Fruit fly (Drosophila melanogaster) whole organism, embryonic: ENCODE results near the gene CG33235.

Source experiments
- Asciz ChIP-seq: fragments of 200-800 bp; sonication (Bioruptor generic); optimal IDR thresholded peaks from 2 replicates; lab custom pipeline; 2017; ENCODE audit warnings: missing biosample characterization, mild to moderate bottlenecking, missing genetic modification characterization, missing genetic modification reagents
- Blimp-1 ChIP-seq: fragments of 200-800 bp; sonication (Bioruptor generic); optimal IDR thresholded peaks from 3 replicates; lab custom pipeline; 2018; ENCODE audit warnings: missing biosample characterization, missing genetic modification characterization, mild to moderate bottlenecking, moderate library complexity, missing genetic modification reagents
- CG1024 ChIP-seq: fragments of 200-800 bp; sonication (Bioruptor generic); IDR thresholded peaks from 2 replicates; pipeline ENCODE4 v1.3.6; 2022; ENCODE audit warnings: missing biosample characterization, missing genetic modification characterization
- CG1233 ChIP-seq: fragments of 200-800 bp; sonication (Bioruptor generic); optimal IDR thresholded peaks from 4 replicates; lab custom pipeline; 2018; ENCODE audit warnings: missing biosample characterization, mild to moderate bottlenecking, missing genetic modification characterization
- CG12659 ChIP-seq: fragments of 200-800 bp; sonication (Bioruptor generic); optimal IDR thresholded peaks from 3 replicates; lab custom pipeline; 2017; ENCODE audit warnings: mild to moderate bottlenecking, missing biosample characterization, missing genetic modification reagents, missing genetic modification characterization
- CG13296 ChIP-seq: fragments of 200-800 bp; sonication (Bioruptor generic); optimal IDR thresholded peaks from 3 replicates; lab custom pipeline; 2018; ENCODE audit warnings: missing biosample characterization, mild to moderate bottlenecking, missing genetic modification characterization
- CG13894 ChIP-seq: fragments of 200-800 bp; sonication (Bioruptor generic); optimal IDR thresholded peaks from 3 replicates; lab custom pipeline; 2018; ENCODE audit warnings: missing biosample characterization, mild to moderate bottlenecking, missing genetic modification characterization, moderate library complexity
- CG14710 ChIP-seq: fragments of 200-800 bp; sonication (Bioruptor generic); optimal IDR thresholded peaks from 3 replicates; lab custom pipeline; 2019; ENCODE audit warnings: missing biosample characterization, mild to moderate bottlenecking, missing genetic modification characterization, moderate library complexity
- CG1832 ChIP-seq: fragments of 200-800 bp; sonication (Bioruptor generic); optimal IDR thresholded peaks from 2 replicates; lab custom pipeline; 2017; ENCODE audit warnings: missing biosample characterization, mild to moderate bottlenecking, missing genetic modification characterization, inconsistent platforms
- CG18599 ChIP-seq: fragments of 200-800 bp; sonication (Bioruptor generic); optimal IDR thresholded peaks from 3 replicates; lab custom pipeline; 2017; ENCODE audit warnings: missing biosample characterization, missing genetic modification characterization, mild to moderate bottlenecking, moderate library complexity, missing genetic modification reagents
- CG18619 ChIP-seq: fragments of 200-800 bp; sonication (Bioruptor generic); optimal IDR thresholded peaks from 3 replicates; lab custom pipeline; 2017; ENCODE audit warnings: missing biosample characterization, mild to moderate bottlenecking, missing genetic modification characterization
- CG2678 ChIP-seq: fragments of 200-800 bp; sonication (Bioruptor generic); optimal IDR thresholded peaks from 3 replicates; lab custom pipeline; 2019; ENCODE audit warnings: missing biosample characterization, mild to moderate bottlenecking, missing genetic modification characterization, moderate library complexity
- CG4424 ChIP-seq: fragments of 200-800 bp; sonication (Bioruptor generic); optimal IDR thresholded peaks from 3 replicates; lab custom pipeline; 2016; ENCODE audit warnings: missing biosample characterization, missing genetic modification characterization
- CG8359 ChIP-seq: fragments of 200-800 bp; sonication (Bioruptor generic); optimal IDR thresholded peaks from 2 replicates; lab custom pipeline; 2017; ENCODE audit warnings: missing biosample characterization, mild to moderate bottlenecking, missing genetic modification characterization, borderline replicate concordance
- Elba2 ChIP-seq: fragments of 200-800 bp; sonication (Bioruptor generic); optimal IDR thresholded peaks from 3 replicates; lab custom pipeline; 2016; ENCODE audit warnings: missing biosample characterization, missing genetic modification characterization
- Fer1 ChIP-seq: fragments of 200-800 bp; sonication (Bioruptor generic); optimal IDR thresholded peaks from 2 replicates; lab custom pipeline; 2017; ENCODE audit warnings: missing biosample characterization, mild to moderate bottlenecking, missing genetic modification characterization
- Hey ChIP-seq: fragments of 200-800 bp; sonication (Bioruptor generic); optimal IDR thresholded peaks from 3 replicates; lab custom pipeline; 2018; ENCODE audit warnings: missing biosample characterization, mild to moderate bottlenecking, missing genetic modification characterization
- HmgD ChIP-seq: fragments of 200-800 bp; sonication (Bioruptor generic); optimal IDR thresholded peaks from 3 replicates; lab custom pipeline; 2016; ENCODE audit warnings: missing biosample characterization, missing genetic modification characterization
- Hmr ChIP-seq: fragments of 200-800 bp; sonication (Bioruptor generic); optimal IDR thresholded peaks from 3 replicates; lab custom pipeline; 2017; ENCODE audit warnings: mild to moderate bottlenecking, missing biosample characterization, missing genetic modification reagents, missing genetic modification characterization
- Hr39 ChIP-seq: fragments of >200 bp; optimal IDR thresholded peaks from 2 replicates; lab custom pipeline; 2017
- Hr78 ChIP-seq, 2 experiments: fragments of 200-800 bp in 1 of 2; fragments of >200 bp in 1 of 2; sonication (Bioruptor generic) in 1 of 2; optimal IDR thresholded peaks; 2 replicates each; lab custom pipeline; 2017 to 2019; ENCODE audit warnings: missing biosample characterization in 2 of 2, missing genetic modification characterization in 2 of 2, mild to moderate bottlenecking in 1 of 2, moderate library complexity in 1 of 2
- Med ChIP-seq: fragments of 200-800 bp; sonication (Bioruptor generic); peaks from one replicate; lab custom pipeline; 2016; ENCODE audit warnings: missing biosample characterization, missing genetic modification characterization, mild to moderate bottlenecking, inconsistent platforms, moderate library complexity
- Nf-YC ChIP-seq: fragments of 200-800 bp; optimal IDR thresholded peaks from 3 replicates; lab custom pipeline; 2019; ENCODE audit warnings: missing biosample characterization, mild to moderate bottlenecking, missing genetic modification characterization, moderate library complexity
- Optix ChIP-seq: fragments of 200-800 bp; sonication (Bioruptor generic); IDR thresholded peaks from 3 replicates; pipeline ENCODE4 v1.3.6; 2022; ENCODE audit warnings: missing biosample characterization, missing genetic modification characterization
- PHDP ChIP-seq: fragments of 200-800 bp; sonication (Bioruptor generic); optimal IDR thresholded peaks from 3 replicates; lab custom pipeline; 2018; ENCODE audit warnings: missing biosample characterization, mild to moderate bottlenecking, missing genetic modification characterization, moderate library complexity
- Ptx1 ChIP-seq: fragments of 200-800 bp; sonication (Bioruptor generic); IDR thresholded peaks from 2 replicates; pipeline ENCODE4 v1.3.6; 2022; ENCODE audit warnings: missing biosample characterization, missing genetic modification characterization
- Scr ChIP-seq: fragments of 200-800 bp; sonication (Bioruptor generic); IDR thresholded peaks from 2 replicates; pipeline ENCODE4 v1.3.6; 2022; ENCODE audit warnings: missing biosample characterization, missing genetic modification characterization; ENCODE audit not compliant: partially characterized antibody
- Sry-β ChIP-seq: fragments of 200-800 bp; sonication (Bioruptor generic); optimal IDR thresholded peaks from 2 replicates; lab custom pipeline; 2018; ENCODE audit warnings: missing biosample characterization, mild to moderate bottlenecking, missing genetic modification characterization, moderate library complexity
- btn ChIP-seq: fragments of 200-800 bp; sonication (Bioruptor generic); optimal IDR thresholded peaks from 2 replicates; lab custom pipeline; 2016; ENCODE audit warnings: missing biosample characterization, missing genetic modification characterization
- cas ChIP-seq: fragments of 200-800 bp; sonication (Bioruptor generic); IDR thresholded peaks from 2 replicates; pipeline ENCODE4 v1.3.6; 2022; ENCODE audit warnings: missing biosample characterization, missing genetic modification characterization
- cg ChIP-seq: fragments of 200-800 bp; sonication (Bioruptor generic); optimal IDR thresholded peaks from 3 replicates; lab custom pipeline; 2019; ENCODE audit warnings: missing biosample characterization, mild to moderate bottlenecking, missing genetic modification characterization, moderate library complexity
- chinmo ChIP-seq: fragments of 200-800 bp; sonication (Bioruptor generic); IDR thresholded peaks from 4 replicates; pipeline ENCODE4 v1.3.6; 2022; ENCODE audit warnings: missing biosample characterization, missing genetic modification characterization; ENCODE audit not compliant: partially characterized antibody
- danr ChIP-seq: fragments of 200-800 bp; sonication (Bioruptor generic); IDR thresholded peaks from 2 replicates; pipeline ENCODE4 v1.3.6; 2022; ENCODE audit warnings: missing biosample characterization, missing genetic modification characterization
- fd102C ChIP-seq: fragments of 200-800 bp; sonication (Bioruptor generic); optimal IDR thresholded peaks from 2 replicates; lab custom pipeline; 2018; ENCODE audit warnings: missing biosample characterization, mild to moderate bottlenecking, missing genetic modification characterization, moderate library complexity
- lab ChIP-seq: fragments of 200-800 bp; sonication (Bioruptor generic); optimal IDR thresholded peaks from 3 replicates; lab custom pipeline; 2017; ENCODE audit warnings: missing biosample characterization, missing genetic modification characterization, mild to moderate bottlenecking, moderate library complexity, missing genetic modification reagents
- pho ChIP-seq: fragments of 200-800 bp; sonication (Bioruptor generic); optimal IDR thresholded peaks from 2 replicates; lab custom pipeline; 2016; ENCODE audit warnings: missing biosample characterization, missing genetic modification characterization
- run ChIP-seq: fragments of 200-800 bp; sonication (Bioruptor generic); optimal IDR thresholded peaks from 3 replicates; lab custom pipeline; 2018; ENCODE audit warnings: missing biosample characterization, mild to moderate bottlenecking, missing genetic modification characterization
- sd ChIP-seq: fragments of 200-800 bp; sonication (Bioruptor generic); optimal IDR thresholded peaks from 3 replicates; lab custom pipeline; 2018; ENCODE audit warnings: missing biosample characterization, mild to moderate bottlenecking, missing genetic modification characterization, moderate library complexity
- toy ChIP-seq: fragments of 200-800 bp; sonication (Bioruptor generic); IDR thresholded peaks from 2 replicates; pipeline ENCODE4 v1.3.6; 2022; ENCODE audit warnings: missing biosample characterization, missing genetic modification characterization
- zen2 ChIP-seq: fragments of 200-800 bp; sonication (Bioruptor generic); IDR thresholded peaks from 3 replicates; pipeline ENCODE4 v1.3.6; 2022; ENCODE audit warnings: missing biosample characterization, missing genetic modification characterization; ENCODE audit not compliant: partially characterized antibody

The CG33235 gene

dm6 chrX:11511299-11511698 is 19.9 kb upstream of the CG33235 start:
- TF ChIP-seq danr = no peak
- peak; percentile 96 for TF ChIP-seq CG8359 (GFP tag; lab: Kevin White, UChicago)
- TF ChIP-seq Hr78 (GFP tag; optimal IDR thresholded peaks at IDR 0.05; lab: Kevin White, UChicago) = no peak
- peak; percentile 7 for TF ChIP-seq Blimp-1 (GFP tag; lab: Kevin White, UChicago)

dm6 chrX:11510120-11510771 is 18.9 kb upstream of the CG33235 start:
- TF ChIP-seq CG1832 (no peak), CG1233 (GFP tag; lab: Kevin White, UChicago) (no peak), Hr39 (lab: Kevin White, UChicago) (no peak), CG2678 (tag; lab: Kevin White, UChicago) (peak; percentile 16), pho (no peak), zen2 (GFP tag; lab: Robert Waterston, UW) (no peak), CG4424 (GFP tag; lab: Kevin White, UChicago) (no peak), lab (GFP tag; lab: Kevin White, UChicago) (peak; percentile 18), Ptx1 (GFP tag; lab: Robert Waterston, UW) (no peak), CG14710 (tag; lab: Kevin White, UChicago) (no peak), cas (GFP tag; lab: Robert Waterston, UW) (no peak), PHDP (no peak), CG13296 (GFP tag; lab: Kevin White, UChicago) (peak; percentile 3), chinmo (GFP tag; lab: Robert Waterston, UW) (0 out of 4 replicates have a peak, but pooled peaks have one; percentile 55), toy (GFP tag; lab: Robert Waterston, UW) (no peak), Scr (GFP tag; lab: Robert Waterston, UW) (no peak), Nf-YC (tag; lab: Kevin White, UChicago) (peak; percentile 12), Hey (no peak), CG12659 (GFP tag; lab: Kevin White, UChicago) (no peak), HmgD (GFP tag; lab: Kevin White, UChicago) (no peak), Fer1 (GFP tag; lab: Kevin White, UChicago) (peak; percentile 11), Asciz (GFP tag; lab: Kevin White, UChicago) (peak; percentile 2), CG13894 (tag; lab: Kevin White, UChicago) (peak; percentile 81), CG18599 (GFP tag; lab: Kevin White, UChicago) (peak; percentile 6), Sry-β (GFP tag; lab: Kevin White, UChicago) (no peak), run (tag; lab: Kevin White, UChicago) (no peak), CG18619 (GFP tag; lab: Kevin White, UChicago) (no peak), cg (GFP tag; lab: Kevin White, UChicago) (peak; percentile 56), btn (GFP tag; lab: Kevin White, UChicago) (no peak), sd (tag; lab: Kevin White, UChicago) (peak; percentile 70), Med (peak; percentile 16), Optix (GFP tag; lab: Robert Waterston, UW) (no peak), CG1024 (no peak), Elba2 (GFP tag; lab: Kevin White, UChicago) (no peak), Hmr (GFP tag; lab: Kevin White, UChicago) (peak; percentile 20), fd102C (GFP tag; lab: Kevin White, UChicago) (no peak)
